Fruit fly (Drosophila melanogaster) whole organism, embryonic: ENCODE data around the gene CG12379.
A peak's percentile ranks its signal among the peaks of the same experiment; 100 is the strongest.

ENCODE experiments used
- Adf1 ChIP-seq: fragments of 200-800 bp; sonication (Bioruptor generic); IDR thresholded peaks from 2 replicates; pipeline ENCODE4 v1.3.6; 2022; ENCODE audit warnings: missing biosample characterization, missing genetic modification characterization
- CG11504 ChIP-seq: fragments of 200-800 bp; sonication (Bioruptor generic); optimal IDR thresholded peaks from 3 replicates; lab custom pipeline; 2019; ENCODE audit warnings: missing biosample characterization, mild to moderate bottlenecking, missing genetic modification characterization, moderate library complexity
- CG14441 ChIP-seq: fragments of 200-800 bp; sonication (Bioruptor generic); IDR thresholded peaks from 2 replicates; pipeline ENCODE4 v1.3.6; 2022; ENCODE audit warnings: missing biosample characterization, missing genetic modification characterization
- CG1602 ChIP-seq: fragments of 200-800 bp; sonication (Bioruptor generic); optimal IDR thresholded peaks from 3 replicates; lab custom pipeline; 2016; ENCODE audit warnings: missing biosample characterization, missing genetic modification characterization
- CG16779 ChIP-seq: fragments of 200-800 bp; sonication (Bioruptor generic); IDR thresholded peaks from 2 replicates; pipeline ENCODE4 v1.3.6; 2022; ENCODE audit warnings: missing biosample characterization, missing genetic modification characterization
- CG17359 ChIP-seq: fragments of 200-800 bp; sonication (Bioruptor generic); optimal IDR thresholded peaks from 3 replicates; lab custom pipeline; 2018; ENCODE audit warnings: missing biosample characterization, mild to moderate bottlenecking, missing genetic modification characterization, moderate library complexity
- CG2116 ChIP-seq: fragments of 200-800 bp; sonication (Bioruptor generic); optimal IDR thresholded peaks from 3 replicates; lab custom pipeline; 2018; ENCODE audit warnings: missing biosample characterization, mild to moderate bottlenecking, missing genetic modification characterization
- CG2129 ChIP-seq: fragments of 200-800 bp; sonication (Bioruptor generic); IDR thresholded peaks from 2 replicates; pipeline ENCODE4 v1.3.6; 2022; ENCODE audit warnings: missing biosample characterization, missing genetic modification characterization; ENCODE audit not compliant: partially characterized antibody
- CG2712 ChIP-seq: fragments of 200-800 bp; optimal IDR thresholded peaks from 3 replicates; lab custom pipeline; 2019; ENCODE audit warnings: missing biosample characterization, mild to moderate bottlenecking, missing genetic modification characterization, moderate library complexity
- CG2889 ChIP-seq: fragments of 200-800 bp; sonication (Bioruptor generic); IDR thresholded peaks from 3 replicates; pipeline ENCODE4 v1.3.6; 2022; ENCODE audit warnings: missing biosample characterization, missing genetic modification characterization
- CG6765 ChIP-seq: fragments of 200-800 bp; sonication (Bioruptor generic); optimal IDR thresholded peaks from 3 replicates; lab custom pipeline; 2017; ENCODE audit warnings: missing biosample characterization, mild to moderate bottlenecking, missing genetic modification characterization
- CG6854 ChIP-seq: fragments of 200-800 bp; sonication (Bioruptor generic); optimal IDR thresholded peaks from 3 replicates; lab custom pipeline; 2017; ENCODE audit warnings: missing biosample characterization, mild to moderate bottlenecking, missing genetic modification characterization
- CG7357 ChIP-seq: fragments of 200-800 bp; sonication (Bioruptor generic); IDR thresholded peaks from 3 replicates; pipeline ENCODE4 v1.3.6; 2022; ENCODE audit warnings: missing biosample characterization, missing genetic modification characterization
- CG7372 ChIP-seq: fragments of 200-800 bp; sonication (Bioruptor generic); IDR thresholded peaks from 2 replicates; pipeline ENCODE4 v1.3.6; 2022; ENCODE audit warnings: missing biosample characterization, missing genetic modification characterization
- CG8944 ChIP-seq: fragments of 200-800 bp; sonication (Bioruptor generic); optimal IDR thresholded peaks from 3 replicates; lab custom pipeline; 2016; ENCODE audit warnings: missing biosample characterization, missing genetic modification characterization
- CG9215 ChIP-seq: fragments of 200-800 bp; sonication (Bioruptor generic); IDR thresholded peaks from 2 replicates; pipeline ENCODE4 v1.3.6; 2022; ENCODE audit warnings: missing biosample characterization, missing genetic modification characterization
- Dfd ChIP-seq, 2 experiments: fragments of >200 bp; optimal IDR thresholded peaks; 2 replicates each; lab custom pipeline; 2017; ENCODE audit warnings: missing biosample characterization in 2 of 2, missing genetic modification characterization in 2 of 2
- Dip3 ChIP-seq: fragments of 200-800 bp; sonication (Bioruptor generic); optimal IDR thresholded peaks from 3 replicates; lab custom pipeline; 2016; ENCODE audit warnings: missing biosample characterization, missing genetic modification characterization
- Drgx ChIP-seq: fragments of 200-800 bp; sonication (Bioruptor generic); IDR thresholded peaks from 2 replicates; pipeline ENCODE4 v1.3.6; 2022; ENCODE audit warnings: missing biosample characterization, missing genetic modification characterization
- Eip74EF ChIP-seq, 2 experiments: fragments of 200-800 bp in 1 of 2; fragments of >200 bp in 1 of 2; sonication (Bioruptor generic) in 1 of 2; optimal IDR thresholded peaks; 2 replicates each; lab custom pipeline; 2017 to 2019; ENCODE audit warnings: missing biosample characterization in 2 of 2, missing genetic modification characterization in 2 of 2, mild to moderate bottlenecking in 1 of 2, moderate library complexity in 1 of 2
- Fer1 ChIP-seq: fragments of 200-800 bp; sonication (Bioruptor generic); optimal IDR thresholded peaks from 2 replicates; lab custom pipeline; 2017; ENCODE audit warnings: missing biosample characterization, mild to moderate bottlenecking, missing genetic modification characterization
- H2.0 ChIP-seq: fragments of 200-800 bp; sonication (Bioruptor generic); IDR thresholded peaks from 2 replicates; pipeline ENCODE4 v1.3.6; 2022; ENCODE audit warnings: missing biosample characterization, missing genetic modification characterization
- Hand ChIP-seq: fragments of 200-800 bp; sonication (Bioruptor generic); optimal IDR thresholded peaks from 2 replicates; lab custom pipeline; 2017; ENCODE audit warnings: mild to moderate bottlenecking, missing biosample characterization, missing genetic modification reagents, missing genetic modification characterization
- Hmr ChIP-seq: fragments of 200-800 bp; sonication (Bioruptor generic); optimal IDR thresholded peaks from 3 replicates; lab custom pipeline; 2017; ENCODE audit warnings: mild to moderate bottlenecking, missing biosample characterization, missing genetic modification reagents, missing genetic modification characterization
- Hr51 ChIP-seq, 2 experiments: fragments of 200-800 bp; sonication (Bioruptor generic); optimal IDR thresholded peaks; 2 replicates in 1 of 2; 3 replicates in 1 of 2; lab custom pipeline; 2016 to 2018; ENCODE audit warnings: missing biosample characterization in 2 of 2, missing genetic modification characterization in 2 of 2, mild to moderate bottlenecking in 1 of 2, moderate library complexity in 1 of 2
- Nf-YA ChIP-seq: fragments of 200-800 bp; sonication (Bioruptor generic); IDR thresholded peaks from 2 replicates; pipeline ENCODE4 v1.3.6; 2022; ENCODE audit warnings: missing biosample characterization, missing genetic modification characterization
- Nf-YC ChIP-seq: fragments of 200-800 bp; optimal IDR thresholded peaks from 3 replicates; lab custom pipeline; 2019; ENCODE audit warnings: missing biosample characterization, mild to moderate bottlenecking, missing genetic modification characterization, moderate library complexity
- NfI ChIP-seq: fragments of 200-800 bp; sonication (Bioruptor generic); optimal IDR thresholded peaks from 3 replicates; lab custom pipeline; 2018; ENCODE audit warnings: missing biosample characterization, mild to moderate bottlenecking, missing genetic modification characterization, moderate library complexity
- Rfx ChIP-seq: fragments of 200-800 bp; sonication (Bioruptor generic); IDR thresholded peaks from 2 replicates; pipeline ENCODE4 v1.3.6; 2022; ENCODE audit warnings: missing biosample characterization, missing genetic modification characterization
- Sin3A ChIP-seq: fragments of >200 bp; optimal IDR thresholded peaks from 2 replicates; lab custom pipeline; 2018
- Sox102F ChIP-seq: fragments of 200-800 bp; sonication (Bioruptor generic); optimal IDR thresholded peaks from 2 replicates; lab custom pipeline; 2018; ENCODE audit warnings: missing biosample characterization, mild to moderate bottlenecking, missing genetic modification characterization, moderate library complexity
- Sry-β ChIP-seq: fragments of 200-800 bp; sonication (Bioruptor generic); optimal IDR thresholded peaks from 2 replicates; lab custom pipeline; 2018; ENCODE audit warnings: missing biosample characterization, mild to moderate bottlenecking, missing genetic modification characterization, moderate library complexity
- bab2 ChIP-seq: fragments of 200-800 bp; sonication (Bioruptor generic); optimal IDR thresholded peaks from 2 replicates; lab custom pipeline; 2016; ENCODE audit warnings: missing biosample characterization, missing genetic modification characterization
- br ChIP-seq: fragments of >200 bp; optimal IDR thresholded peaks from 2 replicates; lab custom pipeline; 2017
- cas ChIP-seq: fragments of 200-800 bp; sonication (Bioruptor generic); IDR thresholded peaks from 2 replicates; pipeline ENCODE4 v1.3.6; 2022; ENCODE audit warnings: missing biosample characterization, missing genetic modification characterization
- chm ChIP-seq: fragments of 200-800 bp; sonication (Bioruptor generic); IDR thresholded peaks from 2 replicates; pipeline ENCODE4 v1.3.6; 2022; ENCODE audit warnings: missing biosample characterization, missing genetic modification characterization
- dimm ChIP-seq: fragments of 200-800 bp; sonication (Bioruptor generic); IDR thresholded peaks from 2 replicates; pipeline ENCODE4 v1.3.6; 2022; ENCODE audit warnings: missing biosample characterization, missing genetic modification characterization
- emc ChIP-seq: fragments of 200-800 bp; sonication (Bioruptor generic); optimal IDR thresholded peaks from 2 replicates; lab custom pipeline; 2016; ENCODE audit warnings: missing biosample characterization, missing genetic modification characterization
- ems ChIP-seq: fragments of 200-800 bp; sonication (Bioruptor generic); optimal IDR thresholded peaks from 3 replicates; lab custom pipeline; 2016; ENCODE audit warnings: missing biosample characterization, missing genetic modification characterization
- grau ChIP-seq: fragments of 200-800 bp; optimal IDR thresholded peaks from 3 replicates; lab custom pipeline; 2019; ENCODE audit warnings: missing biosample characterization, mild to moderate bottlenecking, missing genetic modification characterization, moderate library complexity
- h ChIP-seq: fragments of >200 bp; optimal IDR thresholded peaks from 2 replicates; lab custom pipeline; 2017
- hth ChIP-seq: fragments of >200 bp; optimal IDR thresholded peaks from 2 replicates; lab custom pipeline; 2017; ENCODE audit warnings: inconsistent platforms
- lab ChIP-seq: fragments of 200-800 bp; sonication (Bioruptor generic); optimal IDR thresholded peaks from 3 replicates; lab custom pipeline; 2017; ENCODE audit warnings: missing biosample characterization, missing genetic modification characterization, mild to moderate bottlenecking, moderate library complexity, missing genetic modification reagents
- maf-S ChIP-seq: fragments of 200-800 bp; sonication (Bioruptor generic); optimal IDR thresholded peaks from 2 replicates; lab custom pipeline; 2016; ENCODE audit warnings: missing biosample characterization, missing genetic modification characterization
- mld ChIP-seq: fragments of 200-800 bp; sonication (Bioruptor generic); IDR thresholded peaks from 3 replicates; pipeline ENCODE4 v1.3.6; 2022; ENCODE audit warnings: missing biosample characterization, missing genetic modification characterization; ENCODE audit not compliant: partially characterized antibody
- pho ChIP-seq: fragments of 200-800 bp; sonication (Bioruptor generic); optimal IDR thresholded peaks from 2 replicates; lab custom pipeline; 2016; ENCODE audit warnings: missing biosample characterization, missing genetic modification characterization
- pnt ChIP-seq: fragments of 200-800 bp; sonication (Bioruptor generic); optimal IDR thresholded peaks from 3 replicates; lab custom pipeline; 2016; ENCODE audit warnings: missing biosample characterization, missing genetic modification characterization
- pzg ChIP-seq: fragments of 200-800 bp; sonication (Bioruptor generic); optimal IDR thresholded peaks from 3 replicates; lab custom pipeline; 2018; ENCODE audit warnings: missing biosample characterization, mild to moderate bottlenecking, missing genetic modification characterization, moderate library complexity
- sens-2 ChIP-seq: fragments of 200-800 bp; sonication (Bioruptor generic); IDR thresholded peaks from 2 replicates; pipeline ENCODE4 v1.3.6; 2022; ENCODE audit warnings: missing biosample characterization, missing genetic modification characterization
- slbo ChIP-seq: fragments of 200-800 bp; sonication (Bioruptor generic); IDR thresholded peaks from 2 replicates; pipeline ENCODE4 v1.3.6; 2022; ENCODE audit warnings: missing biosample characterization, missing genetic modification characterization
- sug ChIP-seq: fragments of 200-800 bp; optimal IDR thresholded peaks from 2 replicates; lab custom pipeline; 2019; ENCODE audit warnings: missing biosample characterization, mild to moderate bottlenecking, missing genetic modification characterization, moderate library complexity
- tin ChIP-seq: fragments of 200-800 bp; sonication (Bioruptor generic); optimal IDR thresholded peaks from 3 replicates; lab custom pipeline; 2016; ENCODE audit warnings: missing biosample characterization, missing genetic modification characterization

CG12379 gene

DNA sequence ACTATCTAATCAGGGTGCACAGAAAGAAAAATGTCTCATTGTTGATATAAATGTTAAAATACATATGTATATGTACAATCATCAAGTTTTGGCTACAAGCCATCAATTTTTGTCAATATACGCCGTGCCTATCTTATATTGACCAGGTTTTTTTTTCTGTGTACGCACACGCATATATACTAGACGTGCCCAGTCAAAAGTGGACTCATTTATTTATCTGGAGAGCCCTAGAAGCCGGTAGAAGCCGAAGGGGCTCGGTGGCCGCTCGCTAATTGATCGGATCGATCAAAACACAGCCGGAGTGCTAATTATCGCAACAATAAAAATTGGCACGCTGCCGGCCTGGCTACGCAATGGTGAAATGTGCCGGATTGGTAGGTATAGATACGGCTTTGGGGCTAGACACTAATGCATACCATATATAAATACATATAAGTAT lies 6.5 kb upstream of the CG12379 start (continued):
- TF ChIP-seq pzg (GFP tag; lab: Kevin White, UChicago) (peak; percentile 7), Sox102F (GFP tag; lab: Kevin White, UChicago) (no peak), CG11504 (peak; percentile 74), Hmr (peak; percentile 89), CG7357 (GFP tag; lab: Robert Waterston, UW) (peak; percentile 26; the same call in 1 of the 3 replicates), br (lab: Kevin White, UChicago) (no peak), Adf1 (GFP tag; lab: Robert Waterston, UW) (peak; percentile 52; the same call in 1 of the 2 replicates), tin (peak; percentile 49), emc (GFP tag; lab: Kevin White, UChicago) (peak; percentile 17), CG9215 (GFP tag; lab: Robert Waterston, UW) (peak; percentile 71), Hand (GFP tag; lab: Kevin White, UChicago) (peak; percentile 76), sug (peak; percentile 54), CG2712 (peak; percentile 61), CG8944 (GFP tag; lab: Kevin White, UChicago) (peak; percentile 75), Sin3A (lab: Kevin White, UChicago) (no peak), Fer1 (GFP tag; lab: Kevin White, UChicago) (peak; percentile 85), CG2116 (GFP tag; lab: Kevin White, UChicago) (peak; percentile 26), sens-2 (GFP tag; lab: Robert Waterston, UW) (peak; percentile 40; the same call in 1 of the 2 replicates), Eip74EF (GFP tag; optimal IDR thresholded peaks at IDR 0.05; lab: Kevin White, UChicago) (peak in 1 of 2 experiments; percentile 43), h (lab: Kevin White, UChicago) (no peak), chm (GFP tag; lab: Robert Waterston, UW) (peak; percentile 62; the same call in 1 of the 2 replicates), CG6854 (peak; percentile 55), lab (peak; percentile 90), grau (tag; lab: Kevin White, UChicago) (peak; percentile 78), CG7372 (peak; percentile 57; the same call in 1 of the 2 replicates), CG16779 (GFP tag; lab: Robert Waterston, UW) (peak; percentile 78; the same call in 1 of the 2 replicates), CG17359 (tag; lab: Kevin White, UChicago) (peak; percentile 79), CG2129 (GFP tag; lab: Robert Waterston, UW) (no peak), Sry-β (GFP tag; lab: Kevin White, UChicago) (no peak), pho (GFP tag; lab: Kevin White, UChicago) (peak; percentile 69), ems (GFP tag; lab: Kevin White, UChicago) (peak; percentile 66), pnt (GFP tag; lab: Kevin White, UChicago) (no peak), CG2889 (GFP tag; lab: Robert Waterston, UW) (peak; percentile 59; the same call in 1 of the 3 replicates), Nf-YA (GFP tag; lab: Robert Waterston, UW) (0 out of 2 replicates have a peak, but pooled peaks have one; percentile 48), Dip3 (GFP tag; lab: Kevin White, UChicago) (peak; percentile 57), CG1602 (GFP tag; lab: Kevin White, UChicago) (peak; percentile 59), Drgx (peak; percentile 46), Rfx (GFP tag; lab: Robert Waterston, UW) (peak; percentile 92), hth (lab: Kevin White, UChicago) (no peak), dimm (GFP tag; lab: Robert Waterston, UW) (peak; percentile 14; the same call in 1 of the 2 replicates), Nf-YC (tag; lab: Kevin White, UChicago) (peak; percentile 43), CG6765 (GFP tag; lab: Kevin White, UChicago) (peak; percentile 68), CG14441 (GFP tag; lab: Robert Waterston, UW) (peak; percentile 84), Dfd (GFP tag; optimal IDR thresholded peaks at IDR 0.05; lab: Kevin White, UChicago) (no peak), H2.0 (GFP tag; lab: Robert Waterston, UW) (0 out of 2 replicates have a peak, but pooled peaks have one; percentile 33), bab2 (GFP tag; lab: Kevin White, UChicago) (peak; percentile 56), mld (GFP tag; lab: Robert Waterston, UW) (no peak), cas (GFP tag; lab: Robert Waterston, UW) (peak; percentile 73), slbo (peak; percentile 91), NfI (GFP tag; lab: Kevin White, UChicago) (peak; percentile 74), Hr51 (GFP tag; optimal IDR thresholded peaks at IDR 0.05; lab: Kevin White, UChicago) (peak; percentile 46 to 72), maf-S (peak; percentile 44)
